Worm (Caenorhabditis elegans): ENCODE data around the gene tag-209.

ce11 chrII:10753694-10754093, 33.4 kb upstream of the tag-209 start:
- TF ChIP-seq ztf-11 (tag; optimal IDR thresholded peaks at IDR 0.05) (no peak), efl-1 (optimal IDR thresholded peaks at IDR 0.05) (no peak), efl-1 (GFP tag; optimal IDR thresholded peaks at IDR 0.05 in 1 of 2) (no peak), nhr-77 (tag; optimal IDR thresholded peaks at IDR 0.05) (no peak), lin-15B (tag; optimal IDR thresholded peaks at IDR 0.05) (no peak), lsy-2 (tag; optimal IDR thresholded peaks at IDR 0.05) (no peak), nhr-12 (tag; optimal IDR thresholded peaks at IDR 0.05) (no peak), zag-1 (tag; optimal IDR thresholded peaks at IDR 0.05) (no peak), nhr-19 (GFP tag; conservative IDR thresholded peaks at IDR 0.05) (no peak), mdl-1 (tag; optimal IDR thresholded peaks at IDR 0.05) (no peak), aly-2 (tag; optimal IDR thresholded peaks at IDR 0.05) (no peak), ceh-82 (tag; optimal IDR thresholded peaks at IDR 0.05) (no peak), fkh-10 (GFP tag; optimal IDR thresholded peaks at IDR 0.05) (peak; percentile 94), elt-3 (tag; optimal IDR thresholded peaks at IDR 0.05) (no peak)

Data from whole organism, L1 larva.